Worm (Caenorhabditis elegans) whole organism, midembryonic: ENCODE data around the gene sdz-21.

Experiments
- T22C8.4 ChIP-seq: fragments of 200-800 bp; sonication (Bioruptor generic); IDR thresholded peaks from 2 replicates; pipeline ENCODE4 v1.3.6; 2022; ENCODE audit warnings: missing genetic modification characterization, missing compliant biosample characterization
- flt-1 ChIP-seq: fragments of 200-800 bp; sonication (Bioruptor generic); IDR thresholded peaks from 2 replicates; pipeline ENCODE4 v1.3.6; 2022; ENCODE audit warnings: missing genetic modification characterization, missing compliant biosample characterization
- med-1 ChIP-seq: sonication (generic microtip); optimal IDR thresholded peaks from 2 replicates; lab custom pipeline; 2017; ENCODE audit warnings: missing genetic modification characterization, mild to moderate bottlenecking, missing compliant biosample characterization, antibody characterized with exemption, missing genetic modification reagents; ENCODE audit not compliant: insufficient read depth
- ref-1 ChIP-seq: fragments of 200-800 bp; sonication (Bioruptor generic); conservative IDR thresholded peaks from 2 replicates; pipeline ENCODE4 v1.3.6; 2022; ENCODE audit warnings: missing genetic modification reagents, missing genetic modification characterization, missing compliant biosample characterization
- ztf-23 ChIP-seq: fragments of 200-800 bp; sonication (Bioruptor generic); IDR thresholded peaks from 2 replicates; pipeline ENCODE4 v1.3.6; 2022; ENCODE audit warnings: missing genetic modification reagents, missing genetic modification characterization, missing compliant biosample characterization

- no peak for TF ChIP-seq ref-1
- TF ChIP-seq flt-1 (GFP tag; lab: Robert Waterston, UW) = no peak
- no peak for TF ChIP-seq ztf-23 (GFP tag; lab: Robert Waterston, UW)
- TF ChIP-seq T22C8.4 (GFP tag; lab: Robert Waterston, UW) = no peak
- TF ChIP-seq med-1 = no peak
Measured at ce11 chrIII:5629225-5629624, 27.6 kb downstream of the sdz-21 start.
